Worm (Caenorhabditis elegans) whole organism, young adult: ENCODE data around the gene Y53F4B.21.

Experiments
- sdz-38 ChIP-seq: sonication (generic microtip); optimal IDR thresholded peaks from 2 replicates; lab custom pipeline; 2016; ENCODE audit warnings: missing genotype, missing genetic modification characterization, missing compliant biosample characterization
- tlf-1 ChIP-seq: fragments of 200-800 bp; sonication (Bioruptor generic); optimal IDR thresholded peaks from 2 replicates; lab custom pipeline; 2018; ENCODE audit warnings: mild to moderate bottlenecking, missing genetic modification characterization, missing compliant biosample characterization

DNA sequence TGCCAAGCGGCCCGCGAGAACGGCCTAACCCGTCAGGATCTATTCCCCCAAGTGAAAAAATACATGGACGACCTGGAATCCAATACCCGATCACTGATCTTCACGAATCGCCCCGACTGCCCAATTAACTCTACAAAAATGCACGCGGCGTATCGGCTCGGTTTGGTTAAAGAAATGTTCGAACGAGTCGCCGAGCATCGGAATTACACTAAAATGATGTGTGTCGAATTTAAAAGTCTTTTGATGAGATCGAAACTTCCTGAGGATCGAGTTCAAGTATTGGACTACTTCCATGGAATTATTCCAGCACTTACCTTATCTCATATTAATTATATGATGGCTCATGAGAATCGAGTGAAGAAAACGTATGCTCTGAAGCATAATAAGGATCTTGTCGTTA lies 17.2 kb downstream of the Y53F4B.21 start:
- TF ChIP-seq tlf-1 (GFP tag; lab: Kevin White, UChicago) (no peak), sdz-38 (tag; lab: Kevin White, UChicago) (no peak)
